Worm (Caenorhabditis elegans) whole organism, late embryonic: ENCODE measurements around the gene alx-1.

Experiments used
- C08G9.2 ChIP-seq: sonication (generic microtip); optimal IDR thresholded peaks from 2 replicates; lab custom pipeline; 2016; ENCODE audit warnings: mild to moderate bottlenecking, missing genetic modification characterization, moderate library complexity, missing compliant biosample characterization
- K02D7.2 ChIP-seq: sonication (generic microtip); optimal IDR thresholded peaks from 2 replicates; lab custom pipeline; 2017; ENCODE audit warnings: mild to moderate bottlenecking, missing genetic modification characterization, missing compliant biosample characterization
- K09A11.1 ChIP-seq: sonication (generic microtip); optimal IDR thresholded peaks from 2 replicates; lab custom pipeline; 2017; ENCODE audit warnings: antibody characterized with exemption, mild to moderate bottlenecking, missing genetic modification characterization, missing compliant biosample characterization; ENCODE audit not compliant: insufficient read depth
- T23F11.4 ChIP-seq: fragments of 200-800 bp; sonication (Bioruptor generic); optimal IDR thresholded peaks from 2 replicates; lab custom pipeline; 2018; ENCODE audit warnings: mild to moderate bottlenecking, missing genetic modification characterization, missing compliant biosample characterization
- Y22D7AL.16 ChIP-seq: sonication (generic microtip); optimal IDR thresholded peaks from 2 replicates; lab custom pipeline; 2016; ENCODE audit warnings: missing genetic modification characterization, missing compliant biosample characterization
- ahr-1 ChIP-seq: sonication (generic microtip); optimal IDR thresholded peaks from 2 replicates; lab custom pipeline; 2016; ENCODE audit warnings: missing genetic modification characterization, missing compliant biosample characterization
- ceh-14 ChIP-seq: sonication (generic microtip); optimal IDR thresholded peaks from 2 replicates; lab custom pipeline; 2016; ENCODE audit warnings: missing genotype, missing genetic modification characterization, missing compliant biosample characterization
- ceh-18 ChIP-seq: sonication (generic microtip); optimal IDR thresholded peaks from 2 replicates; lab custom pipeline; 2016; ENCODE audit warnings: missing genetic modification characterization, missing compliant biosample characterization
- ceh-19 ChIP-seq: fragments of 200-800 bp; sonication (Bioruptor generic); optimal IDR thresholded peaks from 2 replicates; lab custom pipeline; 2018; ENCODE audit warnings: mild to moderate bottlenecking, missing genetic modification characterization, missing compliant biosample characterization
- ceh-2 ChIP-seq: sonication (generic microtip); optimal IDR thresholded peaks from 2 replicates; lab custom pipeline; 2016; ENCODE audit warnings: missing genotype, missing genetic modification characterization, missing compliant biosample characterization
- ceh-24 ChIP-seq: sonication (generic microtip); optimal IDR thresholded peaks from 2 replicates; lab custom pipeline; 2016; ENCODE audit warnings: mild to moderate bottlenecking, missing genetic modification characterization, missing compliant biosample characterization
- ceh-30 ChIP-seq: fragments of 150-350 bp; optimal IDR thresholded peaks from 2 replicates; lab custom pipeline; 2014; ENCODE audit warnings: missing biosample characterization, missing genetic modification characterization
- ceh-31 ChIP-seq: sonication (generic microtip); optimal IDR thresholded peaks from 2 replicates; lab custom pipeline; 2016; ENCODE audit warnings: missing genetic modification characterization, missing compliant biosample characterization
- ceh-34 ChIP-seq: sonication (generic microtip); optimal IDR thresholded peaks from 2 replicates; lab custom pipeline; 2016; ENCODE audit warnings: mild to moderate bottlenecking, missing genetic modification characterization, missing compliant biosample characterization
- ceh-6 ChIP-seq: fragments of 200-800 bp; sonication (Bioruptor generic); optimal IDR thresholded peaks from 2 replicates; lab custom pipeline; 2018; ENCODE audit warnings: mild to moderate bottlenecking, missing genetic modification characterization, missing compliant biosample characterization
- ceh-9 ChIP-seq: sonication (generic microtip); optimal IDR thresholded peaks from 2 replicates; lab custom pipeline; 2016; ENCODE audit warnings: mild to moderate bottlenecking, missing genetic modification characterization, inconsistent platforms, missing compliant biosample characterization
- che-1 ChIP-seq: sonication (generic microtip); optimal IDR thresholded peaks from 2 replicates; lab custom pipeline; 2016; ENCODE audit warnings: mild to moderate bottlenecking, missing genetic modification characterization, missing compliant biosample characterization
- elt-4 ChIP-seq: sonication (generic microtip); optimal IDR thresholded peaks from 2 replicates; lab custom pipeline; 2016; ENCODE audit warnings: missing genetic modification characterization, missing compliant biosample characterization
- ets-4 ChIP-seq: sonication (generic microtip); optimal IDR thresholded peaks from 2 replicates; lab custom pipeline; 2016; ENCODE audit warnings: missing genetic modification characterization, missing compliant biosample characterization
- fax-1 ChIP-seq: sonication (generic microtip); optimal IDR thresholded peaks from 2 replicates; lab custom pipeline; 2016; ENCODE audit warnings: missing genotype, missing genetic modification characterization, missing compliant biosample characterization
- gmeb-2 ChIP-seq: sonication (generic microtip); optimal IDR thresholded peaks from 2 replicates; lab custom pipeline; 2016; ENCODE audit warnings: missing genetic modification characterization, inconsistent platforms, missing compliant biosample characterization
- hlh-13 ChIP-seq: fragments of 200-800 bp; sonication (Bioruptor generic); optimal IDR thresholded peaks from 2 replicates; lab custom pipeline; 2018; ENCODE audit warnings: mild to moderate bottlenecking, missing genetic modification characterization, missing compliant biosample characterization
- hlh-15 ChIP-seq: sonication (generic microtip); optimal IDR thresholded peaks from 2 replicates; lab custom pipeline; 2016; ENCODE audit warnings: missing genetic modification characterization, missing compliant biosample characterization
- lin-11 ChIP-seq: fragments of 200-800 bp; sonication (Bioruptor generic); optimal IDR thresholded peaks from 2 replicates; lab custom pipeline; 2018; ENCODE audit warnings: mild to moderate bottlenecking, missing genetic modification characterization, missing compliant biosample characterization
- mec-3 ChIP-seq: sonication (generic microtip); optimal IDR thresholded peaks from 2 replicates; lab custom pipeline; 2016; ENCODE audit warnings: borderline replicate concordance, missing genetic modification characterization, missing compliant biosample characterization
- nfya-1 ChIP-seq: sonication (generic microtip); optimal IDR thresholded peaks from 2 replicates; lab custom pipeline; 2017; ENCODE audit warnings: missing genetic modification characterization, mild to moderate bottlenecking, missing compliant biosample characterization, antibody characterized with exemption, moderate library complexity
- pag-3 ChIP-seq: sonication (generic microtip); optimal IDR thresholded peaks from 2 replicates; lab custom pipeline; 2016; ENCODE audit warnings: missing compliant biosample characterization, missing genetic modification characterization, borderline replicate concordance
- pat-9 ChIP-seq: fragments of 200-800 bp; sonication (Bioruptor generic); optimal IDR thresholded peaks from 2 replicates; lab custom pipeline; 2018; ENCODE audit warnings: mild to moderate bottlenecking, missing genetic modification characterization, moderate library complexity, missing compliant biosample characterization
- pha-4 ChIP-seq: fragments of 150-350 bp; optimal IDR thresholded peaks from 2 replicates; lab custom pipeline; 2018; ENCODE audit warnings: missing biosample characterization, missing genetic modification reagents, missing genetic modification characterization
- pqm-1 ChIP-seq: sonication (generic microtip); optimal IDR thresholded peaks from 2 replicates; lab custom pipeline; 2016; ENCODE audit warnings: missing genetic modification characterization, missing compliant biosample characterization
- sdc-2 ChIP-seq: sonication (generic microtip); optimal IDR thresholded peaks from 2 replicates; lab custom pipeline; 2016; ENCODE audit warnings: missing genotype, missing genetic modification characterization, missing compliant biosample characterization
- syd-9 ChIP-seq: sonication (generic microtip); optimal IDR thresholded peaks from 2 replicates; lab custom pipeline; 2016; ENCODE audit warnings: mild to moderate bottlenecking, missing genetic modification characterization, moderate library complexity, missing compliant biosample characterization
- tbx-2 ChIP-seq: sonication (generic microtip); optimal IDR thresholded peaks from 2 replicates; lab custom pipeline; 2016; ENCODE audit warnings: missing genetic modification characterization, missing compliant biosample characterization
- ttx-3 ChIP-seq: sonication (generic microtip); optimal IDR thresholded peaks from 2 replicates; lab custom pipeline; 2016; ENCODE audit warnings: missing genetic modification reagents, missing genetic modification characterization, missing compliant biosample characterization
- unc-3 ChIP-seq, 2 experiments: fragments of 200-800 bp in 1 of 2; sonication (Bioruptor generic) in 1 of 2; sonication (generic microtip) in 1 of 2; conservative IDR thresholded peaks in 1 of 2; optimal IDR thresholded peaks in 1 of 2; 2 replicates each; pipeline versions ENCODE4 v1.3.6 to Lab custom; 2016 to 2022; ENCODE audit warnings: missing compliant biosample characterization in 2 of 2, missing genetic modification characterization in 2 of 2, missing genetic modification reagents in 1 of 2
- zip-5 ChIP-seq: sonication (generic microtip); optimal IDR thresholded peaks from 2 replicates; lab custom pipeline; 2016; ENCODE audit warnings: missing genetic modification characterization, missing compliant biosample characterization

The alx-1 gene

DNA sequence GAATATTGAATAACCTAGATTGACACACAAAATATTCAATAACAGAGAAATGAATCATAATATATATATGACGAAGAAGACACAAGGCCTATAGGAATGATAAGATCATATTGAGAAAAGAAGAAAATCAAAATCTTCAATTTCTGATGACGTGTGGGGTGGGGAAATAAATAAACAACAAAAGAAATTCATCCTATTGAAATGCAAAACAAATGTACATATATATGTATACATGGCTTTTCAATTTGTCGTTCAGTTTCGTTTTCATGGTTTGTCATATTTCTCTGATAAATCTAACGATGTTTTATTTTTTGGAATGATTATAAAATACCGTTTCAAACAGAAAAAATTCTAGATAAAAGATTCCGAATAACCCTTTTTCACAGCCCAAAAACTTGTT, 30.5 kb upstream of the alx-1 start, which contains the start of gene ttr-3:
Gene ttr-3, minus strand, starts transcription at position 101 of the 400 bp plus-strand sequence.
- TF ChIP-seq T23F11.4 (GFP tag; lab: Kevin White, UChicago) (no peak), mec-3 (no peak), ceh-9 (tag; lab: Kevin White, UChicago) (no peak), unc-3 (GFP tag; conservative IDR thresholded peaks at IDR 0.05; lab: Robert Waterston, UW) (no peak), unc-3 (tag; optimal IDR thresholded peaks at IDR 0.05; lab: Kevin White, UChicago) (no peak), lin-11 (tag; lab: Kevin White, UChicago) (no peak), pag-3 (no peak), C08G9.2 (tag; lab: Kevin White, UChicago) (no peak), ceh-31 (tag; lab: Kevin White, UChicago) (no peak), elt-4 (tag; lab: Kevin White, UChicago) (no peak), ceh-24 (tag; lab: Kevin White, UChicago) (no peak), K09A11.1 (tag; lab: Kevin White, UChicago) (no peak), ceh-6 (no peak), Y22D7AL.16 (tag; lab: Kevin White, UChicago) (no peak)
- TF ChIP-seq, all 69 proteins: peak for 0

DNA sequence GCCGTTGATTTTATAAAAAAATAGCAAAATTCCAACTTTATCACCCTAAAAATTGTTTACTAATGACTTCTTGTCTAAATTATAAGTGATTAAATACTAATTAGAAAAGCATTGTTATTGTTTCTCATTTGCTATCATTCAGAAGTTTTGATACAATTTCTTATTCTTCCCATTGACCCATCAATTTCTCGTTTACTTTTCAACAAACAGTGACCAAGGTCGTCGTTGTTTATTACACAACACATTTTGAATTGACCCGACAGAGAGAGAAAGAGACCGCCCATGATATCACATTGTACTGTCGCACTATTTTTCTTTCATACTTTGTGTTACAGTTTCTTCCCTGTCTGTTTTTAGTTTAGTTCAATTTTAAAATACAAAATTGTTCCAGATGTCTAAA, 29.8 kb upstream of the alx-1 start, which contains the start of gene ttr-2:
Gene ttr-2, plus strand, starts transcription at position 392 of the 400 bp plus-strand sequence.
- no peak for TF ChIP-seq pag-3
- no peak for TF ChIP-seq ceh-14
- no peak for TF ChIP-seq fax-1 (tag; lab: Kevin White, UChicago)
- TF ChIP-seq ceh-30: no peak
- no peak for TF ChIP-seq hlh-15
- no peak for TF ChIP-seq ahr-1
- TF ChIP-seq pat-9: no peak
- no peak for TF ChIP-seq mec-3
- no peak for TF ChIP-seq nfya-1 (tag; lab: Kevin White, UChicago)
- TF ChIP-seq hlh-13 (GFP tag; lab: Kevin White, UChicago): no peak
- no peak for TF ChIP-seq K02D7.2 (tag; lab: Kevin White, UChicago)
- no peak for TF ChIP-seq pha-4
- no peak for TF ChIP-seq ceh-19 (GFP tag; lab: Kevin White, UChicago)
- TF ChIP-seq ceh-2: no peak
- TF ChIP-seq zip-5 (tag; lab: Kevin White, UChicago): no peak
- TF ChIP-seq ttx-3: no peak
- no peak for TF ChIP-seq sdc-2 (tag; lab: Kevin White, UChicago)
- no peak for TF ChIP-seq pqm-1
- TF ChIP-seq lin-11 (tag; lab: Kevin White, UChicago): no peak

DNA sequence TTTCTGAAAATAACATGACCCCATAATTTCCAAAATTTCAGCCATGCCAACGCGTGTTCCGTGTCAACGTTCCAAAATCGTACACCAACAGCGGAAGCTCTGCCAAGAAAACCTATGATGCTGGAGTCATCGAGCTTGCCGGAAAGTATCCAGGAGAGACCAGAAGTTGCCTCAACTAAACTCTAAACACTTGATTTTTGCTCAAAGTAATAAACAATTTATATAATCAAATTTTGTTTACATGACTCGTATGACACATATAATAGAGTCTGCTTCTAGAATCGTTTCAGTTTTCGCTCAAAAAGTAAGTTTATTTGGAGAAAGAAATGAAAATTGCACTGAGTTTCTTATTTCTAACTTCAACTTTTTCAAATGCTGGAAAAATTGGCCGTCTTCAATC, 28.4 kb upstream of the alx-1 start, which contains the start of gene ttr-1:
Gene ttr-1, plus strand, starts transcription at position 301 of the 400 bp plus-strand sequence.
- TF ChIP-seq che-1 (tag; lab: Kevin White, UChicago) (no peak), ahr-1 (no peak), mec-3 (no peak)

DNA sequence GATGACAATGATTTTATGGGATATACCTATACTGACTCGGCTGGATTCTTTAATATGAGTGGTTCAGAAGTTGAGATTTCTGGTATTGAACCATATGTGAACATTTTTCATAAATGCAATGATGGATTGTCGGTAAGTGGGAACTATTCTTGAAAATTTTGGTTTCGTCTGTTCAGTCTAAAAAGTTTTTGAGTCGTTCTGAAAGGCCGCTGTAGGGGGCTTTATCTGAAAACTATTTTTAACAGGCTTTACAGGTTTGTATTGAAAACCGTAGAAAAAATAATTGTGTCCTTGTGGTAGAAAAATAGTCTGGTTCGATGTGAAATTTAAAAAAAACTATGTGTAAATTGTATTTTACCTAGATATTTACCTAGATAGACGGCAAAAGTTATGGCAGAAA, 27.6 kb upstream of the alx-1 start:
- no peak for TF ChIP-seq lin-11 (tag; lab: Kevin White, UChicago)
- no peak for TF ChIP-seq syd-9 (tag; lab: Kevin White, UChicago)
- TF ChIP-seq gmeb-2 (tag; lab: Kevin White, UChicago): no peak
- no peak for TF ChIP-seq ets-4 (tag; lab: Kevin White, UChicago)
- no peak for TF ChIP-seq ceh-19 (GFP tag; lab: Kevin White, UChicago)
- no peak for TF ChIP-seq ceh-34
- no peak for TF ChIP-seq Y22D7AL.16 (tag; lab: Kevin White, UChicago)
- no peak for TF ChIP-seq tbx-2 (tag; lab: Kevin White, UChicago)
- no peak for TF ChIP-seq pag-3
- TF ChIP-seq ceh-18 (tag; lab: Kevin White, UChicago): no peak
- TF ChIP-seq pha-4: no peak
